Worm (Caenorhabditis elegans): ENCODE measurements around the gene Y22D7AR.6.
A peak's percentile ranks its signal among the peaks of the same experiment; 100 is the strongest.

Y22D7AR.6 gene

ce11 chrIII:1676588-1676987 is at the start of gene Y22D7AR.6:
Gene Y22D7AR.6, minus strand, starts transcription at chrIII:1676721.
- no peak for TF ChIP-seq eor-1 (tag; optimal IDR thresholded peaks at IDR 0.05)
- peak; percentile 3 for TF ChIP-seq pqm-1 (tag; optimal IDR thresholded peaks at IDR 0.05)
- TF ChIP-seq egl-27 (tag; optimal IDR thresholded peaks at IDR 0.05) = no peak
- TF ChIP-seq mml-1 (tag; optimal IDR thresholded peaks at IDR 0.05) = no peak
- peak; percentile 23 for TF ChIP-seq jun-1 (tag; optimal IDR thresholded peaks at IDR 0.05)
- TF ChIP-seq nhr-11 (tag; optimal IDR thresholded peaks at IDR 0.05) = no peak
- peak; percentile 93 for TF ChIP-seq pha-4 (tag; optimal IDR thresholded peaks at IDR 0.05)
- no peak for TF ChIP-seq nhr-77 (tag; optimal IDR thresholded peaks at IDR 0.05)
- no peak for TF ChIP-seq egl-5 (tag; optimal IDR thresholded peaks at IDR 0.05)
- TF ChIP-seq fkh-2 (tag; optimal IDR thresholded peaks at IDR 0.05) = no peak
- no peak for TF ChIP-seq tbx-2 (tag; optimal IDR thresholded peaks at IDR 0.05)

ce11 chrIII:1718800-1719199 is 42.3 kb upstream of the Y22D7AR.6 start:
- TF ChIP-seq pqm-1 (tag; optimal IDR thresholded peaks at IDR 0.05) = no peak
- no peak for TF ChIP-seq lsy-12 (tag; optimal IDR thresholded peaks at IDR 0.05)
- TF ChIP-seq nhr-77 (tag; optimal IDR thresholded peaks at IDR 0.05) = no peak
- no peak for TF ChIP-seq egl-27 (tag; optimal IDR thresholded peaks at IDR 0.05)
- no peak for TF ChIP-seq ceh-82 (tag; optimal IDR thresholded peaks at IDR 0.05)
- TF ChIP-seq lin-39 (tag; optimal IDR thresholded peaks at IDR 0.05) = no peak

- TF ChIP-seq skn-1 (tag; optimal IDR thresholded peaks at IDR 0.05) = no peak
- no peak for TF ChIP-seq daf-12 (tag; optimal IDR thresholded peaks at IDR 0.05)
- no peak for TF ChIP-seq lin-15B (tag; optimal IDR thresholded peaks at IDR 0.05)
- no peak for TF ChIP-seq nhr-28 (tag; optimal IDR thresholded peaks at IDR 0.05)
- TF ChIP-seq ama-1 (optimal IDR thresholded peaks at IDR 0.05) = no peak
These were observed 41.3 kb upstream of the Y22D7AR.6 start for ce11 chrIII:1717772-1718171.

ce11 chrIII:1713991-1714611 is 37.6 kb upstream of the Y22D7AR.6 start:
- no peak for TF ChIP-seq ceh-82 (tag; optimal IDR thresholded peaks at IDR 0.05)
- no peak for TF ChIP-seq tbx-2 (tag; optimal IDR thresholded peaks at IDR 0.05)

- no peak for TF ChIP-seq ZK546.5 (tag; optimal IDR thresholded peaks at IDR 0.05)
- TF ChIP-seq sea-2 (GFP tag; optimal IDR thresholded peaks at IDR 0.05) = no peak
- no peak for TF ChIP-seq lin-15B (tag; optimal IDR thresholded peaks at IDR 0.05)
- TF ChIP-seq nhr-67 (tag; optimal IDR thresholded peaks at IDR 0.05) = no peak
- TF ChIP-seq nhr-43 (tag; optimal IDR thresholded peaks at IDR 0.05; ENCODE audit: poor library complexity, severe bottlenecking) = no peak
- TF ChIP-seq elt-2 (tag; optimal IDR thresholded peaks at IDR 0.05) = no peak
- no peak for TF ChIP-seq snpc-4 (tag; optimal IDR thresholded peaks at IDR 0.05)
- no peak for TF ChIP-seq ceh-16 (tag; optimal IDR thresholded peaks at IDR 0.05)
- TF ChIP-seq ceh-9 (tag; optimal IDR thresholded peaks at IDR 0.05) = no peak
- no peak for TF ChIP-seq elt-1 (tag; optimal IDR thresholded peaks at IDR 0.05)
These were observed 29.3 kb upstream of the Y22D7AR.6 start, which contains the start of the genes fbxa-13 and Y22D7AR.2 for ce11 chrIII:1705799-1706198. Gene fbxa-13, minus strand, starts transcription at chrIII:1705899. Gene Y22D7AR.2, plus strand, starts transcription at chrIII:1705946.

- TF ChIP-seq fkh-2 (tag; optimal IDR thresholded peaks at IDR 0.05) (no peak), nhr-76 (tag; optimal IDR thresholded peaks at IDR 0.05) (no peak), nhr-67 (tag; optimal IDR thresholded peaks at IDR 0.05) (no peak), fkh-10 (GFP tag; optimal IDR thresholded peaks at IDR 0.05) (no peak), daf-12 (tag; optimal IDR thresholded peaks at IDR 0.05) (no peak), lin-15B (tag; optimal IDR thresholded peaks at IDR 0.05) (peak; percentile 13), ama-1 (optimal IDR thresholded peaks at IDR 0.05) (no peak), ceh-9 (tag; optimal IDR thresholded peaks at IDR 0.05) (no peak), egl-5 (tag; optimal IDR thresholded peaks at IDR 0.05) (no peak), hmg-11 (tag; optimal IDR thresholded peaks at IDR 0.05) (peak; percentile 68), nhr-28 (tag; optimal IDR thresholded peaks at IDR 0.05) (no peak)
These were observed 28.8 kb upstream of the Y22D7AR.6 start for ce11 chrIII:1705331-1705730.
